Fruit fly (Drosophila melanogaster) whole organism, prepupa: Measurements from ENCODE around the gene CG31817.

ENCODE experiments used
- CG10669 ChIP-seq: fragments of 200-800 bp; sonication (Bioruptor generic); optimal IDR thresholded peaks from 3 replicates; lab custom pipeline; 2018; ENCODE audit warnings: missing biosample characterization, mild to moderate bottlenecking, missing genetic modification characterization, moderate library complexity
- CG7368 ChIP-seq: fragments of 200-800 bp; sonication (Bioruptor generic); optimal IDR thresholded peaks from 3 replicates; lab custom pipeline; 2016; ENCODE audit warnings: missing biosample characterization, missing genetic modification characterization
- Eip78C ChIP-seq: fragments of 200-800 bp; sonication (Bioruptor generic); peaks from one replicate; lab custom pipeline; 2016; ENCODE audit warnings: missing biosample characterization, missing genetic modification characterization
- Gug ChIP-seq: fragments of 200-800 bp; sonication (Bioruptor generic); IDR thresholded peaks from 2 replicates; pipeline ENCODE4 v1.3.6; 2022; ENCODE audit warnings: missing biosample characterization, missing genetic modification characterization
- Hr39 ChIP-seq: fragments of 200-800 bp; sonication (Bioruptor generic); optimal IDR thresholded peaks from 2 replicates; lab custom pipeline; 2016; ENCODE audit warnings: missing biosample characterization, missing genetic modification characterization
- Hr4 ChIP-seq: fragments of 200-800 bp; sonication (Bioruptor generic); optimal IDR thresholded peaks from 3 replicates; lab custom pipeline; 2016; ENCODE audit warnings: missing biosample characterization, missing genetic modification characterization
- Met ChIP-seq: fragments of 200-800 bp; sonication (Bioruptor generic); optimal IDR thresholded peaks from 3 replicates; lab custom pipeline; 2016; ENCODE audit warnings: missing biosample characterization, missing genetic modification characterization
- esn ChIP-seq: fragments of 200-800 bp; sonication (Bioruptor generic); optimal IDR thresholded peaks from 2 replicates; lab custom pipeline; 2016; ENCODE audit warnings: missing biosample characterization, mild to moderate bottlenecking, missing genetic modification characterization, moderate library complexity
- fd85E ChIP-seq: fragments of 200-800 bp; sonication (Bioruptor generic); optimal IDR thresholded peaks from 3 replicates; lab custom pipeline; 2016; ENCODE audit warnings: missing biosample characterization, missing genetic modification characterization

DNA sequence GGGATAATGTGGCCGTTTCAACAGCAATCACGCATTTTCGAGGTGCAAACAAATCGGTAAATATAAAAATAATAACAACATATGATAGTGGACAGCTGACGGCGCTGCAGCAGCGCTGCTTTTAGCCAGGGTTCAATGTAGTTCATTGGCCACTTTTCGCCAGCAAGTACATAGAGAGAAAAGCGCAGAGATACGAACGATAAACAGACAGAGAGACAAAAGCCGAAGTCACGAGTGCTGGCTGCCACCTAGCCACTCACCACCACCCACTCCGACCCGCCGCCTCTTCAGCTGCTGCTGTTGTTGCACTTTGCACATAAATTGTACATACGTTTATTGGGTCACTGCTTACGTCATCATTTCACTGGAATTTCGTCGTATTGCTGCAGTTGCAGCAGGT is 54.8 kb downstream of the CG31817 start:
- TF ChIP-seq fd85E (GFP tag; lab: Kevin White, UChicago) (no peak), esn (GFP tag; lab: Kevin White, UChicago) (no peak), CG7368 (GFP tag; lab: Kevin White, UChicago) (no peak), Hr39 (no peak), Gug (GFP tag; lab: Robert Waterston, UW) (no peak), CG10669 (no peak), Hr4 (GFP tag; lab: Kevin White, UChicago) (no peak), Met (GFP tag; lab: Kevin White, UChicago) (no peak), Eip78C (no peak)
